Worm (Caenorhabditis elegans): ENCODE measurements around the gene glb-25.

glb-25 gene

ce11 chrV:1943465-1943864 is 5.4 kb downstream of the glb-25 start:
- no peak for TF ChIP-seq ets-7 (tag; optimal IDR thresholded peaks at IDR 0.05)
- no peak for TF ChIP-seq aly-1 (tag; optimal IDR thresholded peaks at IDR 0.05)
- no peak for TF ChIP-seq scrt-1 (GFP tag; IDR thresholded peaks at IDR 0.05)
- TF ChIP-seq hmg-4 (GFP tag; optimal IDR thresholded peaks at IDR 0.05) = no peak
- no peak for TF ChIP-seq pes-1 (GFP tag; IDR thresholded peaks at IDR 0.05)
- no peak for TF ChIP-seq hnd-1 (tag; optimal IDR thresholded peaks at IDR 0.05)
- TF ChIP-seq sea-1 (GFP tag; conservative IDR thresholded peaks at IDR 0.05) = no peak
- TF ChIP-seq ama-1 (optimal IDR thresholded peaks at IDR 0.05) = no peak
- no peak for TF ChIP-seq ceh-13 (GFP tag; optimal IDR thresholded peaks at IDR 0.05)
- TF ChIP-seq tbx-11 (GFP tag; IDR thresholded peaks at IDR 0.05) = no peak
- TF ChIP-seq ceh-36 (tag; optimal IDR thresholded peaks at IDR 0.05) = no peak
- no peak for TF ChIP-seq tra-4 (tag; optimal IDR thresholded peaks at IDR 0.05)
- no peak for TF ChIP-seq flt-1 (GFP tag; IDR thresholded peaks at IDR 0.05)
- no peak for TF ChIP-seq B0310.2 (tag; optimal IDR thresholded peaks at IDR 0.05)
- no peak for TF ChIP-seq F13C5.2 (tag; optimal IDR thresholded peaks at IDR 0.05)
- no peak for TF ChIP-seq tbx-37 (GFP tag; conservative IDR thresholded peaks at IDR 0.05)

- TF ChIP-seq flt-1 (GFP tag; IDR thresholded peaks at IDR 0.05) = no peak
- no peak for TF ChIP-seq scrt-1 (GFP tag; IDR thresholded peaks at IDR 0.05)
- TF ChIP-seq ceh-36 (tag; optimal IDR thresholded peaks at IDR 0.05) = no peak
- TF ChIP-seq pes-1 (GFP tag; IDR thresholded peaks at IDR 0.05) = no peak
- no peak for TF ChIP-seq tra-4 (tag; optimal IDR thresholded peaks at IDR 0.05)
- no peak for TF ChIP-seq aly-1 (tag; optimal IDR thresholded peaks at IDR 0.05)
- TF ChIP-seq ama-1 (optimal IDR thresholded peaks at IDR 0.05) = no peak
- no peak for TF ChIP-seq ets-7 (tag; optimal IDR thresholded peaks at IDR 0.05)
- no peak for TF ChIP-seq tbx-37 (GFP tag; conservative IDR thresholded peaks at IDR 0.05)
- no peak for TF ChIP-seq B0310.2 (tag; optimal IDR thresholded peaks at IDR 0.05)
Observed at ce11 chrV:1945875-1946274, 7.8 kb downstream of the glb-25 start.

ce11 chrV:1955246-1955645 is 17.2 kb downstream of the glb-25 start:
- TF ChIP-seq F13C5.2 (tag; optimal IDR thresholded peaks at IDR 0.05) (no peak), ets-7 (tag; optimal IDR thresholded peaks at IDR 0.05) (no peak), tra-4 (tag; optimal IDR thresholded peaks at IDR 0.05) (no peak), hmg-4 (GFP tag; optimal IDR thresholded peaks at IDR 0.05) (no peak), pes-1 (GFP tag; IDR thresholded peaks at IDR 0.05) (no peak)

ce11 chrV:1957110-1957509 is 19.0 kb downstream of the glb-25 start, which contains the start of gene fipr-25:
TSS of gene fipr-25 (plus strand) at chrV:1957410.
- TF ChIP-seq B0310.2 (tag; optimal IDR thresholded peaks at IDR 0.05) (no peak), aly-1 (tag; optimal IDR thresholded peaks at IDR 0.05) (no peak), scrt-1 (GFP tag; IDR thresholded peaks at IDR 0.05) (no peak), ets-7 (tag; optimal IDR thresholded peaks at IDR 0.05) (no peak), ama-1 (optimal IDR thresholded peaks at IDR 0.05) (no peak), ceh-36 (tag; optimal IDR thresholded peaks at IDR 0.05) (no peak), hmbx-1 (tag; optimal IDR thresholded peaks at IDR 0.05) (no peak), hnd-1 (tag; optimal IDR thresholded peaks at IDR 0.05) (no peak)

- TF ChIP-seq hnd-1 (tag; optimal IDR thresholded peaks at IDR 0.05) (no peak), B0310.2 (tag; optimal IDR thresholded peaks at IDR 0.05) (no peak), sea-1 (GFP tag; conservative IDR thresholded peaks at IDR 0.05) (no peak)
Observed at ce11 chrV:1961453-1961852, 23.4 kb downstream of the glb-25 start, which contains the start of gene Y40B10B.1. TSS of gene Y40B10B.1 (minus strand) at chrV:1961553.

- TF ChIP-seq hmg-4 (GFP tag; optimal IDR thresholded peaks at IDR 0.05) (no peak), sea-1 (GFP tag; conservative IDR thresholded peaks at IDR 0.05) (no peak), aly-1 (tag; optimal IDR thresholded peaks at IDR 0.05) (no peak), ceh-36 (tag; optimal IDR thresholded peaks at IDR 0.05) (no peak), tra-4 (tag; optimal IDR thresholded peaks at IDR 0.05) (no peak), B0310.2 (tag; optimal IDR thresholded peaks at IDR 0.05) (no peak), tbx-11 (GFP tag; IDR thresholded peaks at IDR 0.05) (no peak), scrt-1 (GFP tag; IDR thresholded peaks at IDR 0.05) (no peak), ceh-13 (GFP tag; optimal IDR thresholded peaks at IDR 0.05) (no peak), F13C5.2 (tag; optimal IDR thresholded peaks at IDR 0.05) (no peak), pes-1 (GFP tag; IDR thresholded peaks at IDR 0.05) (no peak), tbx-37 (GFP tag; conservative IDR thresholded peaks at IDR 0.05) (no peak), flt-1 (GFP tag; IDR thresholded peaks at IDR 0.05) (no peak), ets-7 (tag; optimal IDR thresholded peaks at IDR 0.05) (no peak), hmbx-1 (tag; optimal IDR thresholded peaks at IDR 0.05) (no peak), hnd-1 (tag; optimal IDR thresholded peaks at IDR 0.05) (no peak), ama-1 (optimal IDR thresholded peaks at IDR 0.05) (no peak)
Observed at ce11 chrV:1964806-1965205, 26.7 kb downstream of the glb-25 start, which contains the start of gene srj-15. TSS of gene srj-15 (minus strand) at chrV:1964906.

ce11 chrV:1966962-1967361 is 28.9 kb downstream of the glb-25 start:
- TF ChIP-seq hnd-1 (tag; optimal IDR thresholded peaks at IDR 0.05) = no peak
- TF ChIP-seq sea-1 (GFP tag; conservative IDR thresholded peaks at IDR 0.05) = no peak
- no peak for TF ChIP-seq ama-1 (optimal IDR thresholded peaks at IDR 0.05)
- TF ChIP-seq hmg-4 (GFP tag; optimal IDR thresholded peaks at IDR 0.05) = no peak
- TF ChIP-seq tra-4 (tag; optimal IDR thresholded peaks at IDR 0.05) = no peak
- TF ChIP-seq tbx-11 (GFP tag; IDR thresholded peaks at IDR 0.05) = no peak
- TF ChIP-seq aly-1 (tag; optimal IDR thresholded peaks at IDR 0.05) = no peak
- no peak for TF ChIP-seq flt-1 (GFP tag; IDR thresholded peaks at IDR 0.05)
- no peak for TF ChIP-seq B0310.2 (tag; optimal IDR thresholded peaks at IDR 0.05)
- TF ChIP-seq pes-1 (GFP tag; IDR thresholded peaks at IDR 0.05) = no peak
- TF ChIP-seq ceh-13 (GFP tag; optimal IDR thresholded peaks at IDR 0.05) = no peak
- TF ChIP-seq tbx-37 (GFP tag; conservative IDR thresholded peaks at IDR 0.05) = no peak

- TF ChIP-seq pes-1 (GFP tag; IDR thresholded peaks at IDR 0.05) (no peak), F13C5.2 (tag; optimal IDR thresholded peaks at IDR 0.05) (no peak), scrt-1 (GFP tag; IDR thresholded peaks at IDR 0.05) (no peak), flt-1 (GFP tag; IDR thresholded peaks at IDR 0.05) (no peak), tbx-11 (GFP tag; IDR thresholded peaks at IDR 0.05) (no peak), tra-4 (tag; optimal IDR thresholded peaks at IDR 0.05) (no peak), B0310.2 (tag; optimal IDR thresholded peaks at IDR 0.05) (no peak), hmbx-1 (tag; optimal IDR thresholded peaks at IDR 0.05) (no peak), ets-7 (tag; optimal IDR thresholded peaks at IDR 0.05) (no peak), tbx-37 (GFP tag; conservative IDR thresholded peaks at IDR 0.05) (no peak), hmg-4 (GFP tag; optimal IDR thresholded peaks at IDR 0.05) (no peak), sea-1 (GFP tag; conservative IDR thresholded peaks at IDR 0.05) (no peak), ama-1 (optimal IDR thresholded peaks at IDR 0.05) (no peak), hnd-1 (tag; optimal IDR thresholded peaks at IDR 0.05) (no peak), ceh-36 (tag; optimal IDR thresholded peaks at IDR 0.05) (no peak), ceh-13 (GFP tag; optimal IDR thresholded peaks at IDR 0.05) (no peak), aly-1 (tag; optimal IDR thresholded peaks at IDR 0.05) (no peak)
Observed at ce11 chrV:1968809-1969208, 30.7 kb downstream of the glb-25 start.

All from whole organism, early embryonic.